Fruit fly (Drosophila melanogaster): ENCODE results near the gene CG3515.

dm6 chr2L:2577361-2577737 lies 24.7 kb upstream of the CG3515 start, which contains the start of gene Elba2:
- TF ChIP-seq fd96Ca (GFP tag; IDR thresholded peaks at IDR 0.05) (no peak), EcR (GFP tag; optimal IDR thresholded peaks at IDR 0.05) (no peak), CG13204 (GFP tag; optimal IDR thresholded peaks at IDR 0.05) (no peak), CG14655 (GFP tag; optimal IDR thresholded peaks at IDR 0.05) (no peak), rn (GFP tag; IDR thresholded peaks at IDR 0.05) (no peak), CG10348 (GFP tag; IDR thresholded peaks at IDR 0.05) (no peak)
